Fruit fly (Drosophila melanogaster) whole organism, wandering third instar larva: Measurements from ENCODE around the gene CG42269.

Experiments
- CG9705 ChIP-seq: fragments of 200-800 bp; sonication (Bioruptor generic); optimal IDR thresholded peaks from 2 replicates; lab custom pipeline; 2018; ENCODE audit warnings: missing biosample characterization, mild to moderate bottlenecking, missing genetic modification characterization
- Hr78 ChIP-seq: fragments of >200 bp; optimal IDR thresholded peaks from 2 replicates; lab custom pipeline; 2017; ENCODE audit warnings: missing biosample characterization, missing genetic modification characterization
- Vsx2 ChIP-seq: fragments of 200-300, 225-300 bp; sonication (Bioruptor generic); optimal IDR thresholded peaks from 2 replicates; lab custom pipeline; 2018; ENCODE audit warnings: missing biosample characterization, missing genetic modification characterization; ENCODE audit not compliant: partially characterized antibody
- psq ChIP-seq: fragments of 200-800 bp; sonication (Bioruptor generic); optimal IDR thresholded peaks from 3 replicates; lab custom pipeline; 2017; ENCODE audit warnings: missing biosample characterization, mild to moderate bottlenecking, missing genetic modification characterization, moderate library complexity
- woc ChIP-seq: sonication (Bioruptor generic); optimal IDR thresholded peaks from 2 replicates; lab custom pipeline; 2016; ENCODE audit warnings: missing biosample characterization, mild to moderate bottlenecking, missing genetic modification characterization

DNA sequence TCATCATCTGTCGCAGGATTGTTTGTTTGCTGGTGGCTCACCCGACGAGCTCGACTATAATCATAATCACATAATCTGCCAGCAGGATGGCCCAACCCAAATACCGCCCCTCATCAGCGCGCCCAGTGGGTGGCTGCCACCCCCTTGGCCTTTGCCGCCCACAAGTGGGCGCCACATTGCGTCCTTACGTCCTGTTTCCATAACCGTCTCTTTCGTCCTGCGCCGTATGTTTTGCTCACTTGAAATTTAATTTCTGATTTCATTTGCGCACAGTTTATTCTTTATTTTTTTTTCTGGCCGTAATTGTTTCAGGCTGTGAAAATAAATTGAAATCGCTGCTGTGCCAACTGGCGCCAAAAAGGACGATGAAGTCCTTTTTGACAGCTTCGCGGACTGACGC is 39.3 kb downstream of the CG42269 start:
- TF ChIP-seq woc (GFP tag; lab: Kevin White, UChicago) (no peak), Hr78 (GFP tag; lab: Kevin White, UChicago) (no peak), Vsx2 (no peak), psq (GFP tag; lab: Kevin White, UChicago) (no peak), CG9705 (no peak)
